Fruit fly (Drosophila melanogaster) whole organism, wandering third instar larva: ENCODE data around the gene CG11454.

Source experiments
- Abd-B ChIP-seq: fragments of >200 bp; optimal IDR thresholded peaks from 2 replicates; lab custom pipeline; 2017; ENCODE audit warnings: missing biosample characterization, missing genetic modification characterization
- CG32264 ChIP-seq: fragments of 200-800 bp; sonication (Bioruptor generic); optimal IDR thresholded peaks from 2 replicates; lab custom pipeline; 2016; ENCODE audit warnings: missing biosample characterization, missing genetic modification characterization
- CG9705 ChIP-seq: fragments of 200-800 bp; sonication (Bioruptor generic); optimal IDR thresholded peaks from 2 replicates; lab custom pipeline; 2018; ENCODE audit warnings: missing biosample characterization, mild to moderate bottlenecking, missing genetic modification characterization
- Dfd ChIP-seq: fragments of >200 bp; optimal IDR thresholded peaks from 2 replicates; lab custom pipeline; 2017; ENCODE audit warnings: missing biosample characterization, missing genetic modification characterization
- Dif ChIP-seq: fragments of 200-275, 200-300 bp; sonication (Bioruptor generic); optimal IDR thresholded peaks from 2 replicates; lab custom pipeline; 2018; ENCODE audit warnings: missing biosample characterization, missing genetic modification characterization; ENCODE audit not compliant: partially characterized antibody
- HLH106 ChIP-seq: fragments of 200-800 bp; optimal IDR thresholded peaks from 3 replicates; lab custom pipeline; 2019; ENCODE audit warnings: missing biosample characterization, mild to moderate bottlenecking, missing genetic modification characterization, moderate library complexity
- Hnf4 ChIP-seq: fragments of 200-800 bp; sonication (Bioruptor generic); optimal IDR thresholded peaks from 2 replicates; lab custom pipeline; 2016; ENCODE audit warnings: missing biosample characterization, mild to moderate bottlenecking, missing genetic modification characterization
- Hr78 ChIP-seq: fragments of >200 bp; optimal IDR thresholded peaks from 2 replicates; lab custom pipeline; 2017; ENCODE audit warnings: missing biosample characterization, missing genetic modification characterization
- Hr83 ChIP-seq: fragments of 200-300 bp; sonication (Bioruptor generic); optimal IDR thresholded peaks from 2 replicates; lab custom pipeline; 2016; ENCODE audit warnings: missing biosample characterization, mild to moderate bottlenecking, missing genetic modification characterization, moderate library complexity; ENCODE audit not compliant: poor library complexity, severe bottlenecking
- Jra ChIP-seq: sonication (Bioruptor generic); optimal IDR thresholded peaks from 2 replicates; lab custom pipeline; 2016; ENCODE audit warnings: missing biosample characterization, missing genetic modification characterization
- Myc ChIP-seq: fragments of >200 bp; optimal IDR thresholded peaks from 2 replicates; lab custom pipeline; 2017
- OdsH ChIP-seq: fragments of 200-800 bp; sonication (Bioruptor generic); optimal IDR thresholded peaks from 2 replicates; lab custom pipeline; 2016; ENCODE audit warnings: missing biosample characterization, mild to moderate bottlenecking, missing genetic modification characterization
- Rel ChIP-seq, 2 experiments: fragments of 200-800 bp; sonication (Bioruptor generic) in 1 of 2; optimal IDR thresholded peaks; 2 replicates in 1 of 2; 3 replicates in 1 of 2; lab custom pipeline; 2016 to 2019; ENCODE audit warnings: mild to moderate bottlenecking in 2 of 2, missing biosample characterization in 2 of 2, missing genetic modification characterization in 2 of 2, moderate library complexity in 1 of 2
- Sp1 ChIP-seq: fragments of 200-800 bp; sonication (Bioruptor generic); optimal IDR thresholded peaks from 3 replicates; lab custom pipeline; 2019; ENCODE audit warnings: missing biosample characterization, mild to moderate bottlenecking, missing genetic modification characterization, moderate library complexity
- Vsx2 ChIP-seq: fragments of 200-300, 225-300 bp; sonication (Bioruptor generic); optimal IDR thresholded peaks from 2 replicates; lab custom pipeline; 2018; ENCODE audit warnings: missing biosample characterization, missing genetic modification characterization; ENCODE audit not compliant: partially characterized antibody
- br ChIP-seq: fragments of 200-800 bp; sonication (Bioruptor generic); optimal IDR thresholded peaks from 2 replicates; lab custom pipeline; 2016; ENCODE audit warnings: missing biosample characterization, missing genetic modification characterization
- brk ChIP-seq: fragments of 200-800 bp; sonication (Bioruptor generic); optimal IDR thresholded peaks from 2 replicates; lab custom pipeline; 2016; ENCODE audit warnings: missing biosample characterization, mild to moderate bottlenecking, missing genetic modification characterization
- dl ChIP-seq, 2 experiments: fragments of 175-275, 200-275 bp in 1 of 2; fragments of 200-275 bp in 1 of 2; sonication (Bioruptor generic); optimal IDR thresholded peaks; lab custom pipeline; 2018; ENCODE audit warnings: mild to moderate bottlenecking in 2 of 2, missing biosample characterization in 2 of 2, missing genetic modification characterization in 2 of 2, moderate library complexity in 2 of 2; ENCODE audit not compliant: partially characterized antibody in 2 of 2, insufficient read depth in 1 of 2
- dmrt93B ChIP-seq: fragments of 200-800 bp; sonication (Bioruptor generic); optimal IDR thresholded peaks from 2 replicates; lab custom pipeline; 2018; ENCODE audit warnings: missing biosample characterization, mild to moderate bottlenecking, missing genetic modification characterization
- dsf ChIP-seq: sonication (Bioruptor generic); optimal IDR thresholded peaks from 2 replicates; lab custom pipeline; 2016; ENCODE audit warnings: missing biosample characterization, missing genetic modification characterization, borderline replicate concordance
- ey ChIP-seq: fragments of 200-800 bp; sonication (Bioruptor generic); optimal IDR thresholded peaks from 2 replicates; lab custom pipeline; 2016; ENCODE audit warnings: missing biosample characterization, missing genetic modification characterization
- foxo ChIP-seq, 2 experiments: fragments of 200-800 bp; sonication (Bioruptor generic); optimal IDR thresholded peaks; 2 replicates in 1 of 2; 3 replicates in 1 of 2; lab custom pipeline; 2016 to 2017; ENCODE audit warnings: missing biosample characterization in 2 of 2, missing genetic modification characterization in 2 of 2
- fru ChIP-seq: fragments of 200-800 bp; sonication (Bioruptor generic); optimal IDR thresholded peaks from 3 replicates; lab custom pipeline; 2016; ENCODE audit warnings: missing biosample characterization, mild to moderate bottlenecking, missing genetic modification characterization
- h ChIP-seq: fragments of 200-800 bp; sonication (Bioruptor generic); optimal IDR thresholded peaks from 3 replicates; lab custom pipeline; 2016; ENCODE audit warnings: missing biosample characterization, mild to moderate bottlenecking, missing genetic modification characterization
- jim ChIP-seq: fragments of 175-275, 200-325 bp; sonication (Bioruptor generic); optimal IDR thresholded peaks from 2 replicates; lab custom pipeline; 2016; ENCODE audit warnings: missing biosample characterization, mild to moderate bottlenecking, missing genetic modification characterization
- lola ChIP-seq: fragments of >200 bp; optimal IDR thresholded peaks from 2 replicates; lab custom pipeline; 2017; ENCODE audit warnings: missing biosample characterization, missing genetic modification characterization
- pan ChIP-seq: fragments of >200 bp; optimal IDR thresholded peaks from 2 replicates; lab custom pipeline; 2017
- psq ChIP-seq: fragments of 200-800 bp; sonication (Bioruptor generic); optimal IDR thresholded peaks from 3 replicates; lab custom pipeline; 2017; ENCODE audit warnings: missing biosample characterization, mild to moderate bottlenecking, missing genetic modification characterization, moderate library complexity
- rgr ChIP-seq: fragments of 200-800 bp; sonication (Bioruptor generic); optimal IDR thresholded peaks from 3 replicates; lab custom pipeline; 2016; ENCODE audit warnings: missing biosample characterization, mild to moderate bottlenecking, missing genetic modification characterization
- tai ChIP-seq: sonication (Bioruptor generic); optimal IDR thresholded peaks from 2 replicates; lab custom pipeline; 2016; ENCODE audit warnings: missing biosample characterization, missing genetic modification characterization
- woc ChIP-seq: sonication (Bioruptor generic); optimal IDR thresholded peaks from 2 replicates; lab custom pipeline; 2016; ENCODE audit warnings: missing biosample characterization, mild to moderate bottlenecking, missing genetic modification characterization

The CG11454 gene

DNA sequence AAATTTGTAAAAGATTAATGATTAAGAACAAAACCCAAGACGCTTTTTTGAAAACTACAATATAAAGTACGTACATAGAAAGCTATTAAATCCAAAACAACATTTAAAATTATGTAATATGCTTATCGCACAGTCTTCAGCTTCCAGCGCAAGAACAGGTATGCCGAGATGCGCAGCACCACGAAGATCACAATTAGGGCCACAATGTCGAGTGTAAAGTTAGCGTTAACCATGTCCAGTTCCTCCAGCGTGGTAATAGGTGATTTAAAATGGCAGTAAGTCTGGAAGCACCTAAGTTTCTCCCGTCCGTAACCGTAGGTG, 20.2 kb upstream of the CG11454 start:
- TF ChIP-seq Myc (lab: Kevin White, UChicago) (no peak), h (no peak), Dif (GFP tag; lab: Kevin White, UChicago) (no peak), woc (GFP tag; lab: Kevin White, UChicago) (no peak), dl (GFP tag; optimal IDR thresholded peaks at IDR 0.05; lab: Kevin White, UChicago; ENCODE audit: insufficient read depth in 1 of 2, partially characterized antibody in 2 of 2) (no peak), Hr78 (no peak)

DNA sequence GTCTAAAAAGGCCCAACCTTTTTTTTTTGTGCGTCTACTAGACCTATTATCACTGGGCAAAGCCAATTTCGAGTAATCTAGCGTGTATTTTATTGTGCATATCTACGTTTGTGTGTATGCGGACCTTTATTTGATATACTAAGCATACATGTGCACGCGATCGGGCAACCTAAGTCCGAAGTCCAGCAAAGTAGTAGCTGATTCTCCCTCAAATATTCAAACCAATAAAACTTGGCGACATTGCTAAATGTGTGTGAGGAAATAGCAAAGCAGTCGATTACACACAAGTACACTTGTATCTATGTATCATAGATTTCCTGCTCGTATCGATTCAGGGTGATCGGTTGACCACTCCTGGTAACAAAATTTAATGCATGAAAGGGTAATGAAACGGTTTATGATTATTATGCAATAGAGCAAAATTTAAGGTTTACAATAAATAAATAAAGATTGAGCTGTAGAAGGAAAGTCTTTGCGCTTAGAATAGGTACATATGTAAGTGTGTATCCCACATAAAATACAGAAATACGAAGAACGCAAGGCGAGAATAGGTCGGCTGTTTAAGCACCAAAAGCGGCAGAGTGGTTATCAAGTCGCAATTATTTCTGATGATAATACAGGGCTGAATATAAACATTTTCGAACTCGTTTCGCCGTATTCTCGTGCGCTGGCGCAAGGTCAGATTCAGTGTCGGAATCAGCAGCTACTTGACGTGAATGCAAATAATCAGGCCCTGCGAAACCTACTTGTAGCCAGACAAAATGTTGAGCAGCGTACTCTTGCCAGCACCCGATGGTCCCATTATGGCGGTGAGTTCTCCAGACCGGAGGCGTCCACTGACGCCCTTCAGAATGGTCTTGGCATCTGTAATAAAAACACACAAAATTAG, 17.5 kb upstream of the CG11454 start:
- no peak for TF ChIP-seq Dif (GFP tag; lab: Kevin White, UChicago)
- TF ChIP-seq tai (GFP tag; lab: Kevin White, UChicago): no peak
- peak; percentile 32 for TF ChIP-seq Hnf4 (GFP tag; lab: Kevin White, UChicago)

- TF ChIP-seq brk (no peak), Hnf4 (GFP tag; lab: Kevin White, UChicago) (no peak), rgr (GFP tag; lab: Kevin White, UChicago) (peak; percentile 5), br (peak; percentile 13), jim (GFP tag; lab: Kevin White, UChicago) (no peak), Hr83 (GFP tag; lab: Kevin White, UChicago) (peak; percentile 67), h (peak; percentile 16), OdsH (GFP tag; lab: Kevin White, UChicago) (peak; percentile 17)
Observed at dm6 chr2L:128296-128715, 14.8 kb upstream of the CG11454 start.

- TF ChIP-seq pan (lab: Kevin White, UChicago): no peak
- peak; percentile 58 for TF ChIP-seq brk
- TF ChIP-seq Sp1 (GFP tag; lab: Kevin White, UChicago): peak; percentile 71
- no peak for TF ChIP-seq Dfd
- TF ChIP-seq Hr78: no peak
- TF ChIP-seq psq (GFP tag; lab: Kevin White, UChicago): peak; percentile 19
- peak; percentile 42 for TF ChIP-seq tai (GFP tag; lab: Kevin White, UChicago)
- peak; percentile 72 for TF ChIP-seq rgr (GFP tag; lab: Kevin White, UChicago)
- TF ChIP-seq OdsH (GFP tag; lab: Kevin White, UChicago): peak; percentile 51
- no peak for TF ChIP-seq Abd-B (GFP tag; lab: Kevin White, UChicago)
- no peak for TF ChIP-seq CG9705 (GFP tag; lab: Kevin White, UChicago)
- TF ChIP-seq h: peak; percentile 88
- TF ChIP-seq Hnf4 (GFP tag; lab: Kevin White, UChicago): peak; percentile 90
- TF ChIP-seq Hr83 (GFP tag; lab: Kevin White, UChicago): peak; percentile 94
- TF ChIP-seq jim (GFP tag; lab: Kevin White, UChicago): peak; percentile 53
- TF ChIP-seq CG32264 (GFP tag; lab: Kevin White, UChicago): peak; percentile 24
- no peak for TF ChIP-seq woc (GFP tag; lab: Kevin White, UChicago)
- peak; percentile 77 for TF ChIP-seq br
- TF ChIP-seq dsf (GFP tag; lab: Kevin White, UChicago): no peak
- TF ChIP-seq HLH106 (tag; lab: Kevin White, UChicago): peak; percentile 39
- TF ChIP-seq foxo (GFP tag; optimal IDR thresholded peaks at IDR 0.05; lab: Kevin White, UChicago): peak; percentile 50
- TF ChIP-seq fru (GFP tag; lab: Kevin White, UChicago): peak; percentile 69
- TF ChIP-seq Vsx2: peak; percentile 95
- peak; percentile 97 for TF ChIP-seq Dif (GFP tag; lab: Kevin White, UChicago)
- no peak for TF ChIP-seq lola (GFP tag; lab: Kevin White, UChicago)
- TF ChIP-seq Jra (GFP tag; lab: Kevin White, UChicago): peak; percentile 87
- TF ChIP-seq dl (GFP tag; optimal IDR thresholded peaks at IDR 0.05; lab: Kevin White, UChicago; ENCODE audit: insufficient read depth in 1 of 2, partially characterized antibody in 2 of 2): peak; percentile 46 to 92
- no peak for TF ChIP-seq dmrt93B
- peak; percentile 10 for TF ChIP-seq ey
- peak; percentile 45 for TF ChIP-seq Rel (GFP tag; optimal IDR thresholded peaks at IDR 0.05; lab: Kevin White, UChicago)
- TF ChIP-seq Rel (tag; optimal IDR thresholded peaks at IDR 0.05; lab: Kevin White, UChicago): peak; percentile 78
Observed at dm6 chr2L:128977-129941, 13.9 kb upstream of the CG11454 start.
